Worm (Caenorhabditis elegans) whole organism, L4 larva: ENCODE results near the gene rpoa-12.

ENCODE experiments used
- attf-4 ChIP-seq: sonication (generic microtip); optimal IDR thresholded peaks from 3 replicates; lab custom pipeline; 2017; ENCODE audit warnings: missing biosample characterization, missing genetic modification characterization
- ceh-28 ChIP-seq: fragments of 150-350 bp; optimal IDR thresholded peaks from 2 replicates; lab custom pipeline; 2014; ENCODE audit warnings: missing biosample characterization, missing genetic modification reagents, missing genetic modification characterization
- daf-12 ChIP-seq: fragments of 150-350 bp; optimal IDR thresholded peaks from 2 replicates; lab custom pipeline; 2014; ENCODE audit warnings: missing biosample characterization, missing genetic modification reagents, missing genetic modification characterization
- daf-19 ChIP-seq: fragments of 200-800 bp; sonication (Bioruptor generic); conservative IDR thresholded peaks from 2 replicates; pipeline ENCODE4 v1.3.6; 2022; ENCODE audit warnings: missing genetic modification characterization, missing compliant biosample characterization
- fos-1 ChIP-seq: fragments of 150-350 bp; optimal IDR thresholded peaks from 2 replicates; lab custom pipeline; 2014; ENCODE audit warnings: missing biosample characterization, missing genetic modification characterization
- lim-7 ChIP-seq: fragments of 200-800 bp; sonication (Bioruptor generic); IDR thresholded peaks from 2 replicates; pipeline ENCODE4 v1.3.6; 2022; ENCODE audit warnings: missing genetic modification characterization, missing compliant biosample characterization
- lir-3 ChIP-seq: sonication (generic microtip); optimal IDR thresholded peaks from 2 replicates; lab custom pipeline; 2016; ENCODE audit warnings: mild to moderate bottlenecking, missing genetic modification characterization, missing compliant biosample characterization
- nhr-11 ChIP-seq: fragments of 150-350 bp; optimal IDR thresholded peaks from 2 replicates; lab custom pipeline; 2014; ENCODE audit warnings: missing biosample characterization, missing genetic modification characterization
- snpc-1.2 ChIP-seq: fragments of 200-800 bp; sonication (Bioruptor generic); IDR thresholded peaks from 2 replicates; pipeline ENCODE4 v1.3.6; 2022; ENCODE audit warnings: missing genetic modification reagents, missing genetic modification characterization, missing compliant biosample characterization
- unc-130 ChIP-seq: sonication (generic microtip); optimal IDR thresholded peaks from 2 replicates; lab custom pipeline; 2016; ENCODE audit warnings: missing genetic modification reagents, missing genetic modification characterization, missing compliant biosample characterization

DNA sequence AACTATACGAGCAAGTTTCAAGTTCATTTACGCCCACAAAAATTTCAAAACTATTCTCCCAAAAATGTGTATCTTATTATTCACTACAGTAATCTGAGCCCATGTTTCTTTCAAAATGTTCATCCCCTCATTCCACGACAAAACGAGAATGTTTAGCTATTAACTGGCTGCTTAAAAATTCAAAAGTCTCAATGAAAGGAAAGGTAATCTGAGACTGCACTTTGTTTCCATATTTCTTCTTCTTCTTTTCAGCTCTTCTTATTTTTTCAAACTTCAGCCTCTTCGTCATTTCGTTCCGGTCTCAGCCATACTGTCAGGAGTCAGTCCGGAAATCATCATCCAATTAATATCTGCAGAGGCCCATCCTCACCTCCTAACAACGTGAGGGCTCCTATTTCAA is 50.3 kb downstream of the rpoa-12 start, which contains the start of gene unc-39:
- TF ChIP-seq daf-19 (GFP tag; lab: Robert Waterston, UW) (no peak), unc-130 (GFP tag; lab: Kevin White, UChicago) (no peak), lim-7 (GFP tag; lab: Robert Waterston, UW) (no peak), nhr-11 (tag; lab: Kevin White, UChicago) (no peak), snpc-1.2 (GFP tag; lab: Robert Waterston, UW) (no peak), attf-4 (tag; lab: Kevin White, UChicago) (no peak), fos-1 (tag; lab: Kevin White, UChicago) (no peak), ceh-28 (tag; lab: Kevin White, UChicago) (no peak), daf-12 (tag; lab: Kevin White, UChicago) (no peak), lir-3 (tag; lab: Kevin White, UChicago) (no peak)
